Fruit fly (Drosophila melanogaster) whole organism, embryonic: ENCODE measurements around the gene CG7402.

Source experiments
- CG10147 ChIP-seq: fragments of 200-800 bp; sonication (Bioruptor generic); optimal IDR thresholded peaks from 2 replicates; lab custom pipeline; 2019; ENCODE audit warnings: missing biosample characterization, mild to moderate bottlenecking, missing genetic modification characterization, moderate library complexity
- CG10267 ChIP-seq: fragments of 200-800 bp; sonication (Bioruptor generic); optimal IDR thresholded peaks from 2 replicates; lab custom pipeline; 2018; ENCODE audit warnings: missing biosample characterization, mild to moderate bottlenecking, missing genetic modification characterization, moderate library complexity
- CG10321 ChIP-seq: fragments of 200-800 bp; sonication (Bioruptor generic); IDR thresholded peaks from 2 replicates; pipeline ENCODE4 v1.3.6; 2022; ENCODE audit warnings: missing biosample characterization, missing genetic modification characterization
- CG13775 ChIP-seq: fragments of 200-800 bp; sonication (Bioruptor generic); optimal IDR thresholded peaks from 3 replicates; lab custom pipeline; 2017; ENCODE audit warnings: missing biosample characterization, mild to moderate bottlenecking, missing genetic modification characterization
- CG14050 ChIP-seq: fragments of 200-800 bp; sonication (Bioruptor generic); IDR thresholded peaks from 3 replicates; pipeline ENCODE4 v1.3.6; 2022; ENCODE audit warnings: missing biosample characterization, missing genetic modification characterization
- CG15479 ChIP-seq: fragments of 200-800 bp; sonication (Bioruptor generic); optimal IDR thresholded peaks from 3 replicates; lab custom pipeline; 2019; ENCODE audit warnings: missing biosample characterization, mild to moderate bottlenecking, missing genetic modification characterization, moderate library complexity
- CG15514 ChIP-seq: fragments of 200-800 bp; sonication (Bioruptor generic); optimal IDR thresholded peaks from 3 replicates; lab custom pipeline; 2017; ENCODE audit warnings: missing biosample characterization, missing genetic modification characterization, mild to moderate bottlenecking, moderate library complexity, missing genetic modification reagents
- CG15696 ChIP-seq: fragments of 200-800 bp; sonication (Bioruptor generic); optimal IDR thresholded peaks from 2 replicates; lab custom pipeline; 2019; ENCODE audit warnings: missing biosample characterization, mild to moderate bottlenecking, missing genetic modification characterization, moderate library complexity
- CG1603 ChIP-seq: fragments of 200-800 bp; sonication (Bioruptor generic); optimal IDR thresholded peaks from 2 replicates; lab custom pipeline; 2019; ENCODE audit warnings: missing biosample characterization, mild to moderate bottlenecking, missing genetic modification characterization, moderate library complexity
- CG17568 ChIP-seq: fragments of 200-800 bp; sonication (Bioruptor generic); optimal IDR thresholded peaks from 2 replicates; lab custom pipeline; 2018; ENCODE audit warnings: missing biosample characterization, mild to moderate bottlenecking, missing genetic modification characterization, moderate library complexity
- CG17612 ChIP-seq: fragments of 200-800 bp; sonication (Bioruptor generic); IDR thresholded peaks from 2 replicates; pipeline ENCODE4 v1.3.6; 2022; ENCODE audit warnings: missing biosample characterization, missing genetic modification characterization
- CG2120 ChIP-seq: fragments of 200-800 bp; sonication (Bioruptor generic); optimal IDR thresholded peaks from 3 replicates; lab custom pipeline; 2016; ENCODE audit warnings: missing biosample characterization, missing genetic modification characterization
- CG2712 ChIP-seq: fragments of 200-800 bp; optimal IDR thresholded peaks from 3 replicates; lab custom pipeline; 2019; ENCODE audit warnings: missing biosample characterization, mild to moderate bottlenecking, missing genetic modification characterization, moderate library complexity
- CG31441 ChIP-seq: fragments of 200-800 bp; sonication (Bioruptor generic); IDR thresholded peaks from 2 replicates; pipeline ENCODE4 v1.3.6; 2022; ENCODE audit warnings: missing biosample characterization, missing genetic modification characterization
- CG34376 ChIP-seq: fragments of 200-800 bp; sonication (Bioruptor generic); optimal IDR thresholded peaks from 2 replicates; lab custom pipeline; 2018; ENCODE audit warnings: missing biosample characterization, mild to moderate bottlenecking, missing genetic modification characterization
- CG3838 ChIP-seq: fragments of 200-800 bp; sonication (Bioruptor generic); optimal IDR thresholded peaks from 3 replicates; lab custom pipeline; 2016; ENCODE audit warnings: missing biosample characterization, missing genetic modification characterization
- CG5245 ChIP-seq: fragments of 200-800 bp; sonication (Bioruptor generic); optimal IDR thresholded peaks from 3 replicates; lab custom pipeline; 2016; ENCODE audit warnings: missing biosample characterization, missing genetic modification characterization
- CG6689 ChIP-seq: fragments of 200-800 bp; sonication (Bioruptor generic); IDR thresholded peaks from 2 replicates; pipeline ENCODE4 v1.3.6; 2022; ENCODE audit warnings: missing biosample characterization, missing genetic modification characterization
- CG6765 ChIP-seq: fragments of 200-800 bp; sonication (Bioruptor generic); optimal IDR thresholded peaks from 3 replicates; lab custom pipeline; 2017; ENCODE audit warnings: missing biosample characterization, mild to moderate bottlenecking, missing genetic modification characterization
- CG9727 ChIP-seq: fragments of 200-800 bp; sonication (Bioruptor generic); optimal IDR thresholded peaks from 3 replicates; lab custom pipeline; 2017; ENCODE audit warnings: missing biosample characterization, mild to moderate bottlenecking, missing genetic modification characterization
- CG9817 ChIP-seq: fragments of 200-800 bp; sonication (Bioruptor generic); optimal IDR thresholded peaks from 2 replicates; lab custom pipeline; 2018; ENCODE audit warnings: missing biosample characterization, mild to moderate bottlenecking, missing genetic modification characterization, moderate library complexity
- CTCF ChIP-seq: fragments of 200-800 bp; sonication (Bioruptor generic); optimal IDR thresholded peaks from 2 replicates; lab custom pipeline; 2017; ENCODE audit warnings: missing biosample characterization, mild to moderate bottlenecking, missing genetic modification characterization, moderate library complexity
- E2f2 ChIP-seq: fragments of 200-800 bp; sonication (Bioruptor generic); IDR thresholded peaks from 2 replicates; pipeline ENCODE4 v1.3.6; 2022; ENCODE audit warnings: missing biosample characterization, missing genetic modification characterization
- Eip74EF ChIP-seq, 2 experiments: fragments of 200-800 bp in 1 of 2; fragments of >200 bp in 1 of 2; sonication (Bioruptor generic) in 1 of 2; optimal IDR thresholded peaks; 2 replicates each; lab custom pipeline; 2017 to 2019; ENCODE audit warnings: missing biosample characterization in 2 of 2, missing genetic modification characterization in 2 of 2, mild to moderate bottlenecking in 1 of 2, moderate library complexity in 1 of 2
- Hr78 ChIP-seq, 2 experiments: fragments of 200-800 bp in 1 of 2; fragments of >200 bp in 1 of 2; sonication (Bioruptor generic) in 1 of 2; optimal IDR thresholded peaks; 2 replicates each; lab custom pipeline; 2017 to 2019; ENCODE audit warnings: missing biosample characterization in 2 of 2, missing genetic modification characterization in 2 of 2, mild to moderate bottlenecking in 1 of 2, moderate library complexity in 1 of 2
- Hsf ChIP-seq: fragments of 200-800 bp; sonication (Bioruptor generic); optimal IDR thresholded peaks from 3 replicates; lab custom pipeline; 2016; ENCODE audit warnings: missing biosample characterization, missing genetic modification characterization
- MBD-R2 ChIP-seq: fragments of 200-800 bp; sonication (Bioruptor generic); IDR thresholded peaks from 2 replicates; pipeline ENCODE4 v1.3.6; 2022; ENCODE audit warnings: missing biosample characterization, missing genetic modification characterization
- MESR4 ChIP-seq: fragments of 200-800 bp; sonication (Bioruptor generic); optimal IDR thresholded peaks from 2 replicates; lab custom pipeline; 2018; ENCODE audit warnings: missing biosample characterization, mild to moderate bottlenecking, missing genetic modification characterization, moderate library complexity
- Med ChIP-seq: fragments of 200-800 bp; sonication (Bioruptor generic); peaks from one replicate; lab custom pipeline; 2016; ENCODE audit warnings: missing biosample characterization, missing genetic modification characterization, mild to moderate bottlenecking, inconsistent platforms, moderate library complexity
- Nf-YA ChIP-seq: fragments of 200-800 bp; sonication (Bioruptor generic); IDR thresholded peaks from 2 replicates; pipeline ENCODE4 v1.3.6; 2022; ENCODE audit warnings: missing biosample characterization, missing genetic modification characterization
- Ptx1 ChIP-seq: fragments of 200-800 bp; sonication (Bioruptor generic); IDR thresholded peaks from 2 replicates; pipeline ENCODE4 v1.3.6; 2022; ENCODE audit warnings: missing biosample characterization, missing genetic modification characterization
- abd-A ChIP-seq: fragments of 200-800 bp; sonication (Bioruptor generic); optimal IDR thresholded peaks from 3 replicates; lab custom pipeline; 2019; ENCODE audit warnings: missing biosample characterization, mild to moderate bottlenecking, missing genetic modification characterization, moderate library complexity
- chif ChIP-seq, 2 experiments: fragments of 200-800 bp; sonication (Bioruptor generic); optimal IDR thresholded peaks; 3 replicates each; lab custom pipeline; 2016; ENCODE audit warnings: missing biosample characterization in 2 of 2, missing genetic modification characterization in 2 of 2
- dm ChIP-seq: fragments of 200-800 bp; sonication (Bioruptor generic); optimal IDR thresholded peaks from 3 replicates; lab custom pipeline; 2016; ENCODE audit warnings: missing biosample characterization, missing genetic modification characterization
- fd64A ChIP-seq: fragments of 200-800 bp; sonication (Bioruptor generic); optimal IDR thresholded peaks from 3 replicates; lab custom pipeline; 2018; ENCODE audit warnings: missing biosample characterization, mild to moderate bottlenecking, missing genetic modification characterization
- gsb-n ChIP-seq: fragments of 200-800 bp; sonication (Bioruptor generic); optimal IDR thresholded peaks from 3 replicates; lab custom pipeline; 2018; ENCODE audit warnings: missing biosample characterization, mild to moderate bottlenecking, missing genetic modification characterization
- h ChIP-seq: fragments of >200 bp; optimal IDR thresholded peaks from 2 replicates; lab custom pipeline; 2017
- ham ChIP-seq: fragments of 200-800 bp; sonication (Bioruptor generic); IDR thresholded peaks from 2 replicates; pipeline ENCODE4 v1.3.6; 2022; ENCODE audit warnings: missing biosample characterization, missing genetic modification characterization
- her ChIP-seq: fragments of 200-800 bp; sonication (Bioruptor generic); optimal IDR thresholded peaks from 2 replicates; lab custom pipeline; 2016; ENCODE audit warnings: missing biosample characterization, missing genetic modification characterization
- nmo ChIP-seq: fragments of 200-800 bp; sonication (Bioruptor generic); optimal IDR thresholded peaks from 2 replicates; lab custom pipeline; 2018; ENCODE audit warnings: missing biosample characterization, mild to moderate bottlenecking, missing genetic modification characterization, moderate library complexity
- peb ChIP-seq: fragments of 200-800 bp; sonication (Bioruptor generic); IDR thresholded peaks from 2 replicates; pipeline ENCODE4 v1.3.6; 2022; ENCODE audit warnings: missing biosample characterization, missing genetic modification characterization
- pzg ChIP-seq: fragments of 200-800 bp; sonication (Bioruptor generic); optimal IDR thresholded peaks from 3 replicates; lab custom pipeline; 2018; ENCODE audit warnings: missing biosample characterization, mild to moderate bottlenecking, missing genetic modification characterization, moderate library complexity
- sc ChIP-seq, 3 experiments: fragments of >200 bp in 2 of 3; fragments of 200-800 bp in 1 of 3; sonication (Bioruptor generic) in 1 of 3; optimal IDR thresholded peaks; 2 replicates in 2 of 3; 3 replicates in 1 of 3; lab custom pipeline; 2017; ENCODE audit warnings: mild to moderate bottlenecking in 1 of 3, missing biosample characterization in 1 of 3, missing genetic modification characterization in 1 of 3, missing genetic modification reagents in 1 of 3
- sima ChIP-seq: fragments of 200-800 bp; sonication (Bioruptor generic); optimal IDR thresholded peaks from 2 replicates; lab custom pipeline; 2016; ENCODE audit warnings: missing biosample characterization, missing genetic modification characterization
- sna ChIP-seq: fragments of 200-800 bp; sonication (Bioruptor generic); IDR thresholded peaks from 2 replicates; pipeline ENCODE4 v1.3.6; 2022; ENCODE audit warnings: missing biosample characterization, missing genetic modification characterization; ENCODE audit not compliant: partially characterized antibody
- so ChIP-seq: fragments of 200-800 bp; sonication (Bioruptor generic); IDR thresholded peaks from 3 replicates; pipeline ENCODE4 v1.3.6; 2022; ENCODE audit warnings: missing biosample characterization, missing genetic modification characterization
- stwl ChIP-seq: fragments of 200-800 bp; sonication (Bioruptor generic); optimal IDR thresholded peaks from 3 replicates; lab custom pipeline; 2018; ENCODE audit warnings: missing biosample characterization, mild to moderate bottlenecking, missing genetic modification characterization, moderate library complexity
- unc-4 ChIP-seq: fragments of 200-800 bp; sonication (Bioruptor generic); IDR thresholded peaks from 2 replicates; pipeline ENCODE4 v1.3.6; 2022; ENCODE audit warnings: missing biosample characterization, missing genetic modification characterization; ENCODE audit not compliant: partially characterized antibody
- vfl ChIP-seq: fragments of 200-800 bp; sonication (Bioruptor generic); optimal IDR thresholded peaks from 2 replicates; lab custom pipeline; 2016; ENCODE audit warnings: missing biosample characterization, missing genetic modification characterization
- wdn ChIP-seq: fragments of 200-800 bp; sonication (Bioruptor generic); IDR thresholded peaks from 2 replicates; pipeline ENCODE4 v1.3.6; 2022; ENCODE audit warnings: missing biosample characterization, missing genetic modification characterization

CG7402 gene

DNA sequence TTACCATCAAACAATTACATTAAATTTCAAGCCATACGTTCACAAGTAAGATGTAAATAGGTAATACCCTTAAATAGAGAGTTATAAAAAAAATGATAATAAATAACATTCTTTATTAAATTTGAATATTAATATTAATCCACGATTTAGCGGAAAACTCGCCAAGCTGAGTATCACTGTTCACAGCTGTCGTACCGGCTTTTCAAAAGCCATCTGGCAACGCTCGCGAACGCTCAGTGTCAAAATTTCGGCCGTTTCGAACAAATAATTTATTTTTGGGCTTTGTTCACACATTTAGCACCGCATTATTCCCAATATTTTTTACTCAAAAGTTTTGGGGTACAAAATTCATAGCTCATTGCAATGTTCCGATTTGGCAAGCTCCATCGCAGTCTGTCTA lies 38.0 kb upstream of the CG7402 start, which contains the start of gene TrpRS-m (continued):
- no peak for TF ChIP-seq CG3838
- TF ChIP-seq nmo (GFP tag; lab: Kevin White, UChicago) = peak; percentile 4
- no peak for TF ChIP-seq CG15696 (tag; lab: Kevin White, UChicago)
- TF ChIP-seq CG10321 (GFP tag; lab: Robert Waterston, UW) = no peak
- no peak for TF ChIP-seq chif (GFP tag; optimal IDR thresholded peaks at IDR 0.05; lab: Kevin White, UChicago)
- no peak for TF ChIP-seq CG10147 (GFP tag; lab: Kevin White, UChicago)
- TF ChIP-seq ham = no peak
- TF ChIP-seq h (lab: Kevin White, UChicago) = no peak
- no peak for TF ChIP-seq Hsf (GFP tag; lab: Kevin White, UChicago)
- TF ChIP-seq MESR4 (GFP tag; lab: Kevin White, UChicago) = peak; percentile 19
- TF ChIP-seq sna (GFP tag; lab: Robert Waterston, UW) = no peak
- TF ChIP-seq CG9727 (GFP tag; lab: Kevin White, UChicago) = no peak
- no peak for TF ChIP-seq CG1603
- no peak for TF ChIP-seq CG17612 (GFP tag; lab: Robert Waterston, UW)
- TF ChIP-seq CG2712 (tag; lab: Kevin White, UChicago) = peak; percentile 28
- no peak for TF ChIP-seq CG9817 (tag; lab: Kevin White, UChicago)
- no peak for TF ChIP-seq Med (GFP tag; lab: Kevin White, UChicago)
- no peak for TF ChIP-seq CG2120 (GFP tag; lab: Kevin White, UChicago)
- no peak for TF ChIP-seq CG6765
- no peak for TF ChIP-seq CG13775
- peak; percentile 25; the same call in 1 of the 2 replicates for TF ChIP-seq E2f2 (GFP tag; lab: Robert Waterston, UW)
- no peak for TF ChIP-seq CG31441 (GFP tag; lab: Robert Waterston, UW)
- no peak for TF ChIP-seq CG15479
- TF ChIP-seq Eip74EF (GFP tag; optimal IDR thresholded peaks at IDR 0.05; lab: Kevin White, UChicago) = no peak
- TF ChIP-seq pzg = peak; percentile 33
- peak; percentile 33 for TF ChIP-seq CG15514
- TF ChIP-seq MBD-R2 = peak; percentile 90
- no peak for TF ChIP-seq CG10267 (tag; lab: Kevin White, UChicago)
- TF ChIP-seq stwl = peak; percentile 56
- TF ChIP-seq wdn = no peak

DNA sequence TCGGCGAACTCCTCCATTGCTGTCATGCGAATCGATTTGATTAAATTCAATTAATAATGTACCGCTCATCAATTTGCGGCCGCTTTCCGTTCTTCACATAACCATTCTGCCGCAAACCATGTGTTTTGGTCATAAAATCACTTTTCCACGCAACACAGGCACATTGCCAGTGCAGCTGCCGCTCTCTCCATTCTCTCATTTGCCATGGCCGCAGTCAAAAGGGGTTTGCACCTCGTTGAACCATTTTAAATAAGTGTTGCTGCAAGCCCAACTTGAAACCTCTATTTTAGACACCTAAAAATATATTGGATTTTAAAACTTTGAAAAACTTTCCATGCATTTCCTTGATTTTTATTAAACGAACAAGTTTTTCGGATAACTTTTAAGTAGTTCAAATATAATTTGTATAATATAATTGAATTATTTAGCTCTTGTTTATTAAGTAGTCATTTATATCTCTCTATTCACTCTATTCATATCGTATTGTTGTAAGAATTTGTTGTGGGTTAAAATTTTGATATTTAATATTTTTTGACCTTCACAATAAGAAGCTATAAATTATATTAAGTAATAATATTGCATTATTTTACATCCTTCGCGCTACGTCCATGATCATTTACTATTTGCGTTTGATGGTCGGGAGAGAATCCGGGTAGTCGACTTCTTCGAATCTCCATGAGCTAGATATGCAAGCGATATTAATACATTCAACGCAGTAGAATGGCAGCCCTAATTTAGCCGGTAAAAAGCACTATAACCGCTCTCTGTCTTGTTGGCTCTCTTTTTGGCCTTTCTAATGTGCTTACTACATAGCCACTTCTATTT lies 30.6 kb upstream of the CG7402 start, which contains the start of gene CG5535:
CG5535 (minus strand) TSS at position 140 of the 825 bp plus-strand sequence.
- TF ChIP-seq vfl (GFP tag; lab: Kevin White, UChicago) (no peak), abd-A (no peak), gsb-n (peak; percentile 59), fd64A (GFP tag; lab: Kevin White, UChicago) (no peak), CG2712 (tag; lab: Kevin White, UChicago) (peak; percentile 86), her (GFP tag; lab: Kevin White, UChicago) (peak; percentile 72), CTCF (peak; percentile 7), Ptx1 (GFP tag; lab: Robert Waterston, UW) (peak; percentile 60), Nf-YA (GFP tag; lab: Robert Waterston, UW) (peak; percentile 29; the same call in 1 of the 2 replicates), peb (0 out of 2 replicates have a peak, but pooled peaks have one; percentile 39), so (GFP tag; lab: Robert Waterston, UW) (no peak), CG6689 (peak; percentile 60; the same call in 1 of the 2 replicates), CG5245 (peak; percentile 66), unc-4 (GFP tag; lab: Robert Waterston, UW) (no peak), Hr78 (GFP tag; optimal IDR thresholded peaks at IDR 0.05; lab: Kevin White, UChicago) (peak in 1 of 2 experiments; percentile 77), CG14050 (GFP tag; lab: Robert Waterston, UW) (peak; percentile 29; the same call in 2 of the 3 replicates), sc (optimal IDR thresholded peaks at IDR 0.05; lab: Kevin White, UChicago) (no peak), sc (GFP tag; optimal IDR thresholded peaks at IDR 0.05; lab: Kevin White, UChicago) (peak; percentile 84), CG17568 (GFP tag; lab: Kevin White, UChicago) (no peak), sima (GFP tag; lab: Kevin White, UChicago) (no peak), dm (GFP tag; lab: Kevin White, UChicago) (peak; percentile 38), CG34376 (GFP tag; lab: Kevin White, UChicago) (peak; percentile 49)
